Fruit fly (Drosophila melanogaster): ENCODE measurements around the gene CycJ.

The CycJ gene

DNA sequence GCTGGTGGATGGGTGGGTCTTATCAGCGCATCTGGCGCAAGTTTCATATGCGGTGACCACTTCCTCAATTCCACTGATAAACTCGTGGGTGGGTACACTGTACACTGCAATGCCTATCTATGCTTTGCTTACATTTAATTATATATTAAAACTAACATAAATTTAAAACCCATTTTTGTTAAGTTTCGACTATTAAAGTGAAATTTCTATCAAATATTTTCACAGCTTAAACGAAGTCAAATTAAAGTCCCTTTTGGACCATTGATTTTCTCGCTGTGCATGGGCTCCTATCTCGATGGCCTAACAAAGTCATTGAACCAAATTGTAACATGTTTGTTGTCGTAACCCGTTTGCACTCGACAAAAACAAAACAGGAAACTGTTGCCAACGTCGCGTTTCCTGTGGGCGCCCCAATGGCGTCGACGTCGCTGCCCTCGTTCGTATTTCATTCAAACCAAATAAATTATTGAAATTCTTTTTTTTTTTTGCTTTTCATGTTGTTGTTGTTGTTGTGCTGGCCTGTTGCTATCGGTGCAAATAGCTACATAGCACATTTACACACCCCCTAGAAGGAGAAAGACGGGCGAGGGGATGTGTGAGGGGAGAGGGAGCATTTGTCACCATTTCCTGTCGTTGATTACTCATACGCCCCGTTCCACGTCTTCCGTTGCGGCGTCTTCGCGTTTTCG is 33.4 kb upstream of the CycJ start (continued):
- TF ChIP-seq dmrt99B (tag; optimal IDR thresholded peaks at IDR 0.05) (peak; percentile 91), Tbp (GFP tag; optimal IDR thresholded peaks at IDR 0.05) (no peak), usp (GFP tag; optimal IDR thresholded peaks at IDR 0.05) (no peak), cg (GFP tag; optimal IDR thresholded peaks at IDR 0.05) (no peak), CG13123 (GFP tag; optimal IDR thresholded peaks at IDR 0.05) (peak; percentile 28), CG7786 (GFP tag; optimal IDR thresholded peaks at IDR 0.05) (peak; percentile 24), ssp (GFP tag; IDR thresholded peaks at IDR 0.05) (peak; percentile 72), CG10321 (GFP tag; IDR thresholded peaks at IDR 0.05) (peak; percentile 52; the same call in 1 of the 2 replicates), unc-4 (GFP tag; IDR thresholded peaks at IDR 0.05; ENCODE audit: partially characterized antibody) (no peak), wek (GFP tag; optimal IDR thresholded peaks at IDR 0.05) (peak; percentile 35), CG17912 (GFP tag; optimal IDR thresholded peaks at IDR 0.05) (peak; percentile 12), CG8765 (GFP tag; IDR thresholded peaks at IDR 0.05) (no peak), C15 (GFP tag; IDR thresholded peaks at IDR 0.05) (peak; percentile 76), Sox102F (GFP tag; optimal IDR thresholded peaks at IDR 0.05) (peak; percentile 91), cas (GFP tag; IDR thresholded peaks at IDR 0.05) (peak; percentile 77), CG1792 (GFP tag; optimal IDR thresholded peaks at IDR 0.05) (peak; percentile 38), Atf3 (GFP tag; optimal IDR thresholded peaks at IDR 0.05) (no peak), CG9215 (GFP tag; IDR thresholded peaks at IDR 0.05) (peak; percentile 66), slp2 (GFP tag; optimal IDR thresholded peaks at IDR 0.05) (peak; percentile 22), sisA (GFP tag; IDR thresholded peaks at IDR 0.05) (peak; percentile 78), CG3065 (GFP tag; optimal IDR thresholded peaks at IDR 0.05) (peak; percentile 34), klu (GFP tag; IDR thresholded peaks at IDR 0.05) (peak; percentile 84), gcm2 (GFP tag; optimal IDR thresholded peaks at IDR 0.05) (peak; percentile 40), NK7.1 (GFP tag; optimal IDR thresholded peaks at IDR 0.05) (no peak), Dip3 (GFP tag; optimal IDR thresholded peaks at IDR 0.05) (peak; percentile 49), mirr (GFP tag; optimal IDR thresholded peaks at IDR 0.05) (peak; percentile 48), CkIIα-i1 (GFP tag; IDR thresholded peaks at IDR 0.05) (0 out of 2 replicates have a peak, but pooled peaks have one; percentile 43), ac (GFP tag; optimal IDR thresholded peaks at IDR 0.05) (no peak), CG16815 (GFP tag; optimal IDR thresholded peaks at IDR 0.05) (peak; percentile 57), Sry-δ (GFP tag; optimal IDR thresholded peaks at IDR 0.05) (peak; percentile 2), CG7357 (GFP tag; IDR thresholded peaks at IDR 0.05) (peak; percentile 75), Gug (GFP tag; IDR thresholded peaks at IDR 0.05) (peak; percentile 55; the same call in 3 of the 4 replicates), CG9797 (GFP tag; optimal IDR thresholded peaks at IDR 0.05) (no peak), CG34376 (GFP tag; optimal IDR thresholded peaks at IDR 0.05) (peak; percentile 46), CG3726 (GFP tag; IDR thresholded peaks at IDR 0.05) (peak; percentile 79; the same call in 1 of the 3 replicates), CG31441 (GFP tag; IDR thresholded peaks at IDR 0.05) (peak; percentile 87), Taf1 (GFP tag; IDR thresholded peaks at IDR 0.05) (peak; percentile 49; the same call in 1 of the 2 replicates), Rx (GFP tag; IDR thresholded peaks at IDR 0.05) (peak; percentile 78), CG3281 (GFP tag; optimal IDR thresholded peaks at IDR 0.05) (peak; percentile 90), grau (tag; optimal IDR thresholded peaks at IDR 0.05) (peak; percentile 89), CG7987 (GFP tag; optimal IDR thresholded peaks at IDR 0.05) (peak; percentile 59), Ets65A (GFP tag) (peak; percentile 94), CG10431 (GFP tag; optimal IDR thresholded peaks at IDR 0.05) (peak; percentile 10), Max (GFP tag; optimal IDR thresholded peaks at IDR 0.05) (peak; percentile 62), Optix (GFP tag; IDR thresholded peaks at IDR 0.05) (0 out of 3 replicates have a peak, but pooled peaks have one; percentile 47), CG18619 (GFP tag; optimal IDR thresholded peaks at IDR 0.05) (peak; percentile 76), BEAF-32 (GFP tag; optimal IDR thresholded peaks at IDR 0.05) (no peak), ash1 (GFP tag; optimal IDR thresholded peaks at IDR 0.05) (peak; percentile 33), Bgb (GFP tag; IDR thresholded peaks at IDR 0.05; ENCODE audit: partially characterized antibody) (no peak), B-H1 (GFP tag; IDR thresholded peaks at IDR 0.05) (peak; percentile 78), crol (GFP tag; IDR thresholded peaks at IDR 0.05) (peak; percentile 79)
